Fruit fly (Drosophila melanogaster): ENCODE measurements around the gene CG42523.

Gene CG42523

DNA sequence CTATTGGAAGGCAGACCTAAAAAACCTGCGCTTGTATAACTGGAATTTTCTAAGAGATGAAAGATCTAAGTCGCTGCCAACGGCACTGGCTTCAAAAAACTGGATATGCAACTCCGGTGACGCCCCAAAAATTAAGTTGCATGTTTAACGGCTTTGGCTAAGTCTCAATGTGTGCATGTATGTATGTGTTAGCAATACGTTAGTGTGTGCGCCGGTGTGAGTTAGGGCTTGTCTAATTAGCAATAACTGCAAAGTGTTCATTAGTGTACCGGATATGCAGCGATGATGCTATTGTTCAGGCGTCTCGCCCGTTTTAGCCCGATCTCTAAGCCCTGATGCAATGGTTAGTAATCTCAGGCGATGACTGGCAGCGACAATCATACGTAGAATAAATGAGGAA, 36.2 kb downstream of the CG42523 start:
- no peak for TF ChIP-seq CG32121 (GFP tag; IDR thresholded peaks at IDR 0.05)
- TF ChIP-seq CG8159 (tag; optimal IDR thresholded peaks at IDR 0.05): no peak
- TF ChIP-seq CG12605 (GFP tag; IDR thresholded peaks at IDR 0.05): no peak
- TF ChIP-seq Ets98B (GFP tag; IDR thresholded peaks at IDR 0.05): no peak
- no peak for TF ChIP-seq gl (tag; optimal IDR thresholded peaks at IDR 0.05)
- no peak for TF ChIP-seq D1 (tag; optimal IDR thresholded peaks at IDR 0.05)
- TF ChIP-seq Pif1A (GFP tag; optimal IDR thresholded peaks at IDR 0.05): no peak
- no peak for TF ChIP-seq CG9948 (tag; optimal IDR thresholded peaks at IDR 0.05)
- no peak for TF ChIP-seq CG34367 (tag; optimal IDR thresholded peaks at IDR 0.05)
- TF ChIP-seq fd96Ca (GFP tag; IDR thresholded peaks at IDR 0.05): no peak
- no peak for TF ChIP-seq Pif1B (GFP tag; optimal IDR thresholded peaks at IDR 0.05)
- TF ChIP-seq CG13204 (GFP tag; optimal IDR thresholded peaks at IDR 0.05): no peak
- no peak for TF ChIP-seq EcR (GFP tag; optimal IDR thresholded peaks at IDR 0.05)
- TF ChIP-seq CG4496 (GFP tag; IDR thresholded peaks at IDR 0.05): no peak
- TF ChIP-seq CG14655 (GFP tag; optimal IDR thresholded peaks at IDR 0.05): no peak
- no peak for TF ChIP-seq CG15710 (tag; optimal IDR thresholded peaks at IDR 0.05)
- no peak for TF ChIP-seq CG8301 (tag; optimal IDR thresholded peaks at IDR 0.05)

dm6 chr2L:4800033-4800432, 37.3 kb downstream of the CG42523 start:
- TF ChIP-seq EcR (GFP tag; optimal IDR thresholded peaks at IDR 0.05) (peak; percentile 95), CG17806 (tag; optimal IDR thresholded peaks at IDR 0.05) (no peak)

- no peak for TF ChIP-seq CG15710 (tag; optimal IDR thresholded peaks at IDR 0.05)
- TF ChIP-seq Ets98B (GFP tag; IDR thresholded peaks at IDR 0.05): 0 out of 2 replicates have a peak, but pooled peaks have one; percentile 23
Observed at dm6 chr2L:4801705-4802216, 39.1 kb downstream of the CG42523 start, which contains the start of gene slf. Gene slf (minus strand): TSS chr2L:4801923.

dm6 chr2L:4806109-4806508, 43.4 kb downstream of the CG42523 start:
- TF ChIP-seq CG32121 (GFP tag; IDR thresholded peaks at IDR 0.05): no peak
- TF ChIP-seq EcR (GFP tag; optimal IDR thresholded peaks at IDR 0.05): no peak
- no peak for TF ChIP-seq CG13204 (GFP tag; optimal IDR thresholded peaks at IDR 0.05)
- TF ChIP-seq CG8301 (tag; optimal IDR thresholded peaks at IDR 0.05): no peak
- peak; percentile 14 for TF ChIP-seq CG8159 (tag; optimal IDR thresholded peaks at IDR 0.05)
- TF ChIP-seq CG17806 (tag; optimal IDR thresholded peaks at IDR 0.05): peak; percentile 3
- TF ChIP-seq CG10348 (GFP tag; IDR thresholded peaks at IDR 0.05): no peak
- no peak for TF ChIP-seq fd96Ca (GFP tag; IDR thresholded peaks at IDR 0.05)
- no peak for TF ChIP-seq D1 (tag; optimal IDR thresholded peaks at IDR 0.05)
- no peak for TF ChIP-seq CG15710 (tag; optimal IDR thresholded peaks at IDR 0.05)
- no peak for TF ChIP-seq rn (GFP tag; IDR thresholded peaks at IDR 0.05)

dm6 chr2L:4807953-4808604, 45.4 kb downstream of the CG42523 start:
- peak; percentile 67 for TF ChIP-seq CG13204 (GFP tag; optimal IDR thresholded peaks at IDR 0.05)
- TF ChIP-seq EcR (GFP tag; optimal IDR thresholded peaks at IDR 0.05): peak; percentile 63
- no peak for TF ChIP-seq CG8301 (tag; optimal IDR thresholded peaks at IDR 0.05)

- no peak for TF ChIP-seq EcR (GFP tag; optimal IDR thresholded peaks at IDR 0.05)
- TF ChIP-seq CG4496 (GFP tag; IDR thresholded peaks at IDR 0.05): peak; percentile 66
- TF ChIP-seq CG15710 (tag; optimal IDR thresholded peaks at IDR 0.05): peak; percentile 32
- peak; percentile 35 for TF ChIP-seq Snoo (tag; optimal IDR thresholded peaks at IDR 0.05)
- TF ChIP-seq fd96Ca (GFP tag; IDR thresholded peaks at IDR 0.05): peak; percentile 43; the same call in 1 of the 3 replicates
- TF ChIP-seq rn (GFP tag; IDR thresholded peaks at IDR 0.05): no peak
- no peak for TF ChIP-seq CG10348 (GFP tag; IDR thresholded peaks at IDR 0.05)
- TF ChIP-seq CG14655 (GFP tag; optimal IDR thresholded peaks at IDR 0.05): no peak
- no peak for TF ChIP-seq gl (tag; optimal IDR thresholded peaks at IDR 0.05)
- TF ChIP-seq CG8301 (tag; optimal IDR thresholded peaks at IDR 0.05): no peak
- peak; percentile 9 for TF ChIP-seq Pif1A (GFP tag; optimal IDR thresholded peaks at IDR 0.05)
- TF ChIP-seq CG17806 (tag; optimal IDR thresholded peaks at IDR 0.05): peak; percentile 10
- TF ChIP-seq CG9948 (tag; optimal IDR thresholded peaks at IDR 0.05): no peak
- peak; percentile 88 for TF ChIP-seq CG12605 (GFP tag; IDR thresholded peaks at IDR 0.05)
- TF ChIP-seq D1 (tag; optimal IDR thresholded peaks at IDR 0.05): peak; percentile 69
- peak; percentile 51; the same call in 1 of the 2 replicates for TF ChIP-seq CG32121 (GFP tag; IDR thresholded peaks at IDR 0.05)
- peak; percentile 46 for TF ChIP-seq Pif1B (GFP tag; optimal IDR thresholded peaks at IDR 0.05)
- peak; percentile 64 for TF ChIP-seq Ets98B (GFP tag; IDR thresholded peaks at IDR 0.05)
- TF ChIP-seq CG34367 (tag; optimal IDR thresholded peaks at IDR 0.05): no peak
- no peak for TF ChIP-seq CG13204 (GFP tag; optimal IDR thresholded peaks at IDR 0.05)
Observed at dm6 chr2L:4810044-4810609, 47.4 kb downstream of the CG42523 start.
